Fruit fly (Drosophila melanogaster) whole organism, embryonic: Measurements from ENCODE around the gene CG15767.

Experiments
- Bgb ChIP-seq: fragments of 200-800 bp; sonication (Bioruptor generic); IDR thresholded peaks from 2 replicates; pipeline ENCODE4 v1.3.6; 2022; ENCODE audit warnings: missing biosample characterization, missing genetic modification characterization; ENCODE audit not compliant: partially characterized antibody
- C15 ChIP-seq: fragments of 200-800 bp; sonication (Bioruptor generic); IDR thresholded peaks from 3 replicates; pipeline ENCODE4 v1.3.6; 2022; ENCODE audit warnings: missing biosample characterization, missing genetic modification characterization
- CG10274 ChIP-seq: fragments of 200-800 bp; sonication (Bioruptor generic); optimal IDR thresholded peaks from 3 replicates; lab custom pipeline; 2017; ENCODE audit warnings: missing biosample characterization, mild to moderate bottlenecking, missing genetic modification characterization
- CG10565 ChIP-seq: fragments of 200-800 bp; sonication (Bioruptor generic); optimal IDR thresholded peaks from 3 replicates; lab custom pipeline; 2016; ENCODE audit warnings: missing biosample characterization, mild to moderate bottlenecking, missing genetic modification characterization
- CG11093 ChIP-seq: fragments of 200-800 bp; sonication (Bioruptor generic); IDR thresholded peaks from 3 replicates; pipeline ENCODE4 v1.3.6; 2022; ENCODE audit warnings: missing biosample characterization, missing genetic modification characterization
- CG11398 ChIP-seq: fragments of 200-800 bp; sonication (Bioruptor generic); optimal IDR thresholded peaks from 2 replicates; lab custom pipeline; 2016; ENCODE audit warnings: missing biosample characterization, missing genetic modification characterization
- CG1603 ChIP-seq: fragments of 200-800 bp; sonication (Bioruptor generic); optimal IDR thresholded peaks from 2 replicates; lab custom pipeline; 2019; ENCODE audit warnings: missing biosample characterization, mild to moderate bottlenecking, missing genetic modification characterization, moderate library complexity
- CG17186 ChIP-seq: fragments of 200-800 bp; sonication (Bioruptor generic); optimal IDR thresholded peaks from 3 replicates; lab custom pipeline; 2017; ENCODE audit warnings: missing biosample characterization, missing genetic modification reagents, missing genetic modification characterization
- CG2202 ChIP-seq: fragments of 200-800 bp; sonication (Bioruptor generic); optimal IDR thresholded peaks from 2 replicates; lab custom pipeline; 2018; ENCODE audit warnings: missing biosample characterization, mild to moderate bottlenecking, missing genetic modification characterization
- CG31224 ChIP-seq: fragments of 200-800 bp; sonication (Bioruptor generic); IDR thresholded peaks from 2 replicates; pipeline ENCODE4 v1.3.6; 2022; ENCODE audit warnings: missing biosample characterization, missing genetic modification characterization
- CG32532 ChIP-seq: fragments of 200-800 bp; sonication (Bioruptor generic); IDR thresholded peaks from 2 replicates; pipeline ENCODE4 v1.3.6; 2022; ENCODE audit warnings: missing biosample characterization, missing genetic modification characterization
- CG4707 ChIP-seq: fragments of 200-800 bp; sonication (Bioruptor generic); optimal IDR thresholded peaks from 2 replicates; lab custom pipeline; 2018; ENCODE audit warnings: missing biosample characterization, mild to moderate bottlenecking, missing genetic modification characterization, moderate library complexity
- CG4730 ChIP-seq: fragments of 200-800 bp; sonication (Bioruptor generic); IDR thresholded peaks from 2 replicates; pipeline ENCODE4 v1.3.6; 2022; ENCODE audit warnings: missing biosample characterization, missing genetic modification characterization
- CG8944 ChIP-seq: fragments of 200-800 bp; sonication (Bioruptor generic); optimal IDR thresholded peaks from 3 replicates; lab custom pipeline; 2016; ENCODE audit warnings: missing biosample characterization, missing genetic modification characterization
- CG9932 ChIP-seq: fragments of 200-800 bp; sonication (Bioruptor generic); IDR thresholded peaks from 2 replicates; pipeline ENCODE4 v1.3.6; 2022; ENCODE audit warnings: missing biosample characterization, missing genetic modification characterization
- CTCF ChIP-seq: fragments of 200-800 bp; sonication (Bioruptor generic); optimal IDR thresholded peaks from 2 replicates; lab custom pipeline; 2017; ENCODE audit warnings: missing biosample characterization, mild to moderate bottlenecking, missing genetic modification characterization, moderate library complexity
- Chrac-16 ChIP-seq: fragments of 200-800 bp; sonication (Bioruptor generic); optimal IDR thresholded peaks from 3 replicates; lab custom pipeline; 2016; ENCODE audit warnings: missing biosample characterization, missing genetic modification characterization
- D ChIP-seq, 2 experiments: fragments of 200-800 bp in 1 of 2; fragments of >200 bp in 1 of 2; sonication (Bioruptor generic) in 1 of 2; optimal IDR thresholded peaks; 2 replicates in 1 of 2; 3 replicates in 1 of 2; lab custom pipeline; 2017; ENCODE audit warnings: mild to moderate bottlenecking in 1 of 2, missing biosample characterization in 1 of 2, missing genetic modification characterization in 1 of 2, missing genetic modification reagents in 1 of 2
- Ets65A ChIP-seq: fragments of 200-800 bp; sonication (Bioruptor generic); peaks from one replicate; lab custom pipeline; 2016; ENCODE audit warnings: missing biosample characterization, missing genetic modification characterization
- Hr51 ChIP-seq, 2 experiments: fragments of 200-800 bp; sonication (Bioruptor generic); optimal IDR thresholded peaks; 2 replicates in 1 of 2; 3 replicates in 1 of 2; lab custom pipeline; 2016 to 2018; ENCODE audit warnings: missing biosample characterization in 2 of 2, missing genetic modification characterization in 2 of 2, mild to moderate bottlenecking in 1 of 2, moderate library complexity in 1 of 2
- MTF-1 ChIP-seq: fragments of 200-800 bp; sonication (Bioruptor generic); optimal IDR thresholded peaks from 2 replicates; lab custom pipeline; 2018; ENCODE audit warnings: missing biosample characterization, mild to moderate bottlenecking, missing genetic modification characterization, borderline replicate concordance
- Max ChIP-seq: fragments of 200-800 bp; sonication (Bioruptor generic); optimal IDR thresholded peaks from 2 replicates; lab custom pipeline; 2016; ENCODE audit warnings: missing biosample characterization, mild to moderate bottlenecking, missing genetic modification characterization
- NC2β ChIP-seq: fragments of 200-800 bp; sonication (Bioruptor generic); optimal IDR thresholded peaks from 2 replicates; lab custom pipeline; 2016; ENCODE audit warnings: missing biosample characterization, missing genetic modification characterization
- NFAT ChIP-seq: fragments of 200-800 bp; sonication (Bioruptor generic); IDR thresholded peaks from 2 replicates; pipeline ENCODE4 v1.3.6; 2022; ENCODE audit warnings: missing biosample characterization, missing genetic modification characterization
- Ptx1 ChIP-seq: fragments of 200-800 bp; sonication (Bioruptor generic); IDR thresholded peaks from 2 replicates; pipeline ENCODE4 v1.3.6; 2022; ENCODE audit warnings: missing biosample characterization, missing genetic modification characterization
- Stat92E ChIP-seq, 3 experiments: fragments of >200 bp in 2 of 3; fragments of 200-800 bp in 1 of 3; sonication (Bioruptor generic) in 1 of 3; optimal IDR thresholded peaks; 2 replicates each; lab custom pipeline; 2017 to 2019; ENCODE audit warnings: missing biosample characterization in 3 of 3, missing genetic modification characterization in 3 of 3, mild to moderate bottlenecking in 1 of 3, moderate library complexity in 1 of 3
- ase ChIP-seq: fragments of 200-800 bp; sonication (Bioruptor generic); IDR thresholded peaks from 3 replicates; pipeline ENCODE4 v1.3.6; 2022; ENCODE audit warnings: missing biosample characterization, missing genetic modification characterization
- btn ChIP-seq: fragments of 200-800 bp; sonication (Bioruptor generic); optimal IDR thresholded peaks from 2 replicates; lab custom pipeline; 2016; ENCODE audit warnings: missing biosample characterization, missing genetic modification characterization
- ci ChIP-seq: fragments of 200-800 bp; sonication (Bioruptor generic); IDR thresholded peaks from 3 replicates; pipeline ENCODE4 v1.3.6; 2022; ENCODE audit warnings: missing biosample characterization, missing genetic modification characterization
- dimm ChIP-seq: fragments of 200-800 bp; sonication (Bioruptor generic); IDR thresholded peaks from 2 replicates; pipeline ENCODE4 v1.3.6; 2022; ENCODE audit warnings: missing biosample characterization, missing genetic modification characterization
- dmrt99B ChIP-seq: fragments of 200-800 bp; sonication (Bioruptor generic); optimal IDR thresholded peaks from 2 replicates; lab custom pipeline; 2018; ENCODE audit warnings: missing biosample characterization, mild to moderate bottlenecking, missing genetic modification characterization, moderate library complexity
- ems ChIP-seq: fragments of 200-800 bp; sonication (Bioruptor generic); optimal IDR thresholded peaks from 3 replicates; lab custom pipeline; 2016; ENCODE audit warnings: missing biosample characterization, missing genetic modification characterization
- gcm2 ChIP-seq: fragments of 200-800 bp; sonication (Bioruptor generic); optimal IDR thresholded peaks from 2 replicates; lab custom pipeline; 2016; ENCODE audit warnings: missing biosample characterization, missing genetic modification characterization
- gem ChIP-seq: fragments of 200-800 bp; sonication (Bioruptor generic); optimal IDR thresholded peaks from 2 replicates; lab custom pipeline; 2019; ENCODE audit warnings: missing biosample characterization, mild to moderate bottlenecking, missing genetic modification characterization, moderate library complexity
- hb ChIP-seq: fragments of 200-800 bp; sonication (Bioruptor generic); IDR thresholded peaks from 3 replicates; pipeline ENCODE4 v1.3.6; 2022; ENCODE audit warnings: missing biosample characterization, missing genetic modification characterization; ENCODE audit not compliant: partially characterized antibody
- jigr1 ChIP-seq: fragments of 200-800 bp; sonication (Bioruptor generic); IDR thresholded peaks from 3 replicates; pipeline ENCODE4 v1.3.6; 2022; ENCODE audit warnings: missing biosample characterization, missing genetic modification characterization
- knrl ChIP-seq: fragments of 200-800 bp; sonication (Bioruptor generic); IDR thresholded peaks from 3 replicates; pipeline ENCODE4 v1.3.6; 2022; ENCODE audit warnings: missing biosample characterization, missing genetic modification characterization; ENCODE audit not compliant: partially characterized antibody
- mam ChIP-seq: fragments of 200-800 bp; sonication (Bioruptor generic); optimal IDR thresholded peaks from 3 replicates; lab custom pipeline; 2016; ENCODE audit warnings: missing biosample characterization, missing genetic modification characterization
- nerfin-1 ChIP-seq: fragments of 200-800 bp; sonication (Bioruptor generic); optimal IDR thresholded peaks from 3 replicates; lab custom pipeline; 2019; ENCODE audit warnings: missing biosample characterization, mild to moderate bottlenecking, missing genetic modification characterization, moderate library complexity
- org-1 ChIP-seq: fragments of 200-800 bp; sonication (Bioruptor generic); optimal IDR thresholded peaks from 2 replicates; lab custom pipeline; 2017; ENCODE audit warnings: missing biosample characterization, missing genetic modification characterization
- phol ChIP-seq: fragments of 200-800 bp; sonication (Bioruptor generic); optimal IDR thresholded peaks from 3 replicates; lab custom pipeline; 2018; ENCODE audit warnings: missing biosample characterization, mild to moderate bottlenecking, missing genetic modification characterization, moderate library complexity
- sob ChIP-seq: fragments of 200-800 bp; sonication (Bioruptor generic); IDR thresholded peaks from 2 replicates; pipeline ENCODE4 v1.3.6; 2022; ENCODE audit warnings: missing biosample characterization, missing genetic modification characterization
- stwl ChIP-seq: fragments of 200-800 bp; sonication (Bioruptor generic); optimal IDR thresholded peaks from 3 replicates; lab custom pipeline; 2018; ENCODE audit warnings: missing biosample characterization, mild to moderate bottlenecking, missing genetic modification characterization, moderate library complexity
- wdn ChIP-seq: fragments of 200-800 bp; sonication (Bioruptor generic); IDR thresholded peaks from 2 replicates; pipeline ENCODE4 v1.3.6; 2022; ENCODE audit warnings: missing biosample characterization, missing genetic modification characterization
- zf30C ChIP-seq: fragments of 200-800 bp; sonication (Bioruptor generic); optimal IDR thresholded peaks from 3 replicates; lab custom pipeline; 2018; ENCODE audit warnings: missing biosample characterization, mild to moderate bottlenecking, missing genetic modification characterization

The CG15767 gene

DNA sequence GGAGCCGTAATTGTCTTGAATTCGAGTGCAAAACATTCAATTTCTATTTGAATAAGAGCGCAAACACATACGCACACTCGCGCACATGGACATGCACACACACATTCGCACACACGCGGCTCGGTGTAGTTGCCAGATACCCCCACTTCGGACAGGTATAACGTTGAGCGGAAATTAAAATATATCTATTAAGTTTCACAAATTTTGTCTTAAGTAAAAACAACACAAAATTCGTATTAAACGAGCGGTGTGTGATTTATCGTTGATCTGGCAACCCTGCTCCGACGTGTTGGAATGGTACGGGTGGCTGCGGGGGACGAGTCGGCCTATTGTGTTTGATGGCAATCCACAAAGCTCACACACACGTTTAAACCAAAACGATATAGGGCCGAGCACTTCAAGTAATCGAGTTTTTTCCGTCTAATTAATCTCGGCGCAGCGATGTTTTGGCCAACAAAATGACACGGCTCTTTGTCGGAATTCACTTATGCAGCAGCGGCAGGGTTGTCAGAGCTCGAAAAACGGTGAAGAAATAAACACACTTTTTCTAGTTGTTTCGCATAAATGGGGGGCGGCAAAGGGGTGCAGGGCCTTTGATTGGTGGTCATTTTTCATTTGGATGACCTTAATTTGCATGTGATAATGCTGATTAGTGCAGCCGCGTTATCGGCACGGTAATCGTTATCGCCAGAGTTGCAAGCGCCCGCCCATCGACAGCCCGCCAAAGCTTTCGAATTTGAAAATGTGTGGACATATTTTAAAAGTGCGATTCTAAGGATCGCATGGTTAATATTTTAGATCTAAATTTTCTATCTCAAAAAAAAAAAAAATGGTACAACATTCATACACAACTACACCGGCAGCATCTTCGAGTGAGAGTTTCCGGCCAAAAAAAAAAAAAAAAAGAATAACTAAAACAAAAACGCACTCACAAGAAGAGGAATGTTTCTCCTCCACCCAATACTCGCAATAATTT, 43.2 kb upstream of the CG15767 start (continued):
- peak; percentile 57 to 72 for TF ChIP-seq Hr51 (GFP tag; optimal IDR thresholded peaks at IDR 0.05; lab: Kevin White, UChicago)
- TF ChIP-seq hb = no peak
- TF ChIP-seq D (optimal IDR thresholded peaks at IDR 0.05; lab: Kevin White, UChicago) = no peak
- TF ChIP-seq D (GFP tag; optimal IDR thresholded peaks at IDR 0.05; lab: Kevin White, UChicago) = peak; percentile 70
- TF ChIP-seq Bgb (GFP tag; lab: Robert Waterston, UW) = peak; percentile 25; the same call in 1 of the 2 replicates
- TF ChIP-seq org-1 (GFP tag; lab: Kevin White, UChicago) = peak; percentile 66
- TF ChIP-seq CG11398 (GFP tag; lab: Kevin White, UChicago) = no peak
- peak; percentile 60 for TF ChIP-seq CG4730 (GFP tag; lab: Robert Waterston, UW)
- TF ChIP-seq ase (GFP tag; lab: Robert Waterston, UW) = peak; percentile 70; the same call in 2 of the 3 replicates
- no peak for TF ChIP-seq Stat92E (GFP tag; optimal IDR thresholded peaks at IDR 0.05; lab: Kevin White, UChicago)
- peak; percentile 57 for TF ChIP-seq Chrac-16 (GFP tag; lab: Kevin White, UChicago)
- peak; percentile 78 for TF ChIP-seq sob (GFP tag; lab: Robert Waterston, UW)
- TF ChIP-seq ci (GFP tag; lab: Robert Waterston, UW) = peak; percentile 91
- TF ChIP-seq CG2202 (tag; lab: Kevin White, UChicago) = peak; percentile 37
- TF ChIP-seq CG1603 = peak; percentile 86
- no peak for TF ChIP-seq jigr1
- peak; percentile 56 for TF ChIP-seq CG31224
- TF ChIP-seq C15 = no peak
- TF ChIP-seq wdn (GFP tag; lab: Robert Waterston, UW) = peak; percentile 70
- TF ChIP-seq CG9932 (GFP tag; lab: Robert Waterston, UW) = peak; percentile 83
- no peak for TF ChIP-seq CG10565
- TF ChIP-seq, all 482 proteins: peak for 361

DNA sequence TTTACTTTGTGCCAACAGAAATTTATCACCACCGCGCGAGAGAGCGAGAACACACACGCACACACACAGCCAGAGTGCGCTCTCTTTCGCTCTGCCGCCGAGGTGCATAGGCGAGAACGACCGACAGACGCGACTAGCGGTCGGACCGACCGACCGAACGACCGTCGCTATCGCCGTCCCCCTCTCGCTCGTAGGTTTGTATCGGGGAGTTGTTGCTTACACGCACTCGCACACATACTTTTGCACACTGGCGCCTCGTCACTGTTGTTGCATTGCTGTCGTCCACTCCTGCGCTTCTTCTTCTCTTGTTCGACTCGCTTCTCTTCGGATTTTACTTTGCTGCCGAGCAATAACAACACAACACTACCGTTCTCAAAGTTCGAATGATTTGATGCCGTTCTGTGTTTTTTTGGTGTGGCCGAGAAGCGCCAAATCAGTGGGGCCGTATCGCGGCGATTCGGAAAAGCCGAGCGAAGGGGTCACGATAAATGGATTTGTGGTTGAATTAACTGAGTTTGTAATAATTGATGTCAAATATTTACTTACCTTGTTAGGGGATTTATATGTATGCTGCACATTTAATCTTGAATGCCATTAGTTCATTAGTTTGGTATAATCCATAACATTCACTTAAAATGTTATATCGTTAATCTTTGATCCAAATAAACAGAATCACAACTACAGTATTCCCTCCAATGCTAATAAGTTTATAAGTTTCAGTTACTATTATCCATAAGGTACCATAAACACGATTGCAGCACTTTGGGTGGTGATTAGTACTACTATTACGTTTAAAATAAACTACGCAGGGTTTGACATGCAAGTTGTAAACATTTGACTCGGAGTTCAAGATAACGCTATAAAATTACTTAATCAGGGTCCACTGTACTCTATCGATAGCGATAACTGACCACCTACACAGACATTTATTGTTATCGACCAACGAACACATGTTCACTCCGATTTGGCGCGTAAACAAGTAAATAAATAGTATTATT, 42.1 kb upstream of the CG15767 start, which contains the start of the genes IntS6 and Rtel1:
TSS of gene IntS6 (minus strand) at position 391 of the 998 bp plus-strand sequence.
TSS of gene Rtel1 (plus strand) at position 884 of the 998 bp plus-strand sequence.
- TF ChIP-seq MTF-1 = peak; percentile 83
- peak; percentile 77 for TF ChIP-seq NC2β (GFP tag; lab: Kevin White, UChicago)
- peak; percentile 90 for TF ChIP-seq ems (GFP tag; lab: Kevin White, UChicago)
- no peak for TF ChIP-seq stwl (tag; lab: Kevin White, UChicago)
- TF ChIP-seq CG32532 (GFP tag; lab: Robert Waterston, UW) = peak; percentile 93
- TF ChIP-seq Ets65A (GFP tag; lab: Kevin White, UChicago) = peak; percentile 97
- peak; percentile 85 for TF ChIP-seq NFAT (GFP tag; lab: Robert Waterston, UW)
- TF ChIP-seq CG1603 = peak; percentile 91
- no peak for TF ChIP-seq gcm2
- TF ChIP-seq knrl = no peak; the same call in 2 of the 3 replicates
- TF ChIP-seq zf30C (GFP tag; lab: Kevin White, UChicago) = no peak
- TF ChIP-seq btn (GFP tag; lab: Kevin White, UChicago) = peak; percentile 76
- peak; percentile 93 for TF ChIP-seq gem (tag; lab: Kevin White, UChicago)
- peak; percentile 96 for TF ChIP-seq mam (GFP tag; lab: Kevin White, UChicago)
- peak; percentile 89 for TF ChIP-seq phol (tag; lab: Kevin White, UChicago)
- peak; percentile 89 for TF ChIP-seq CG11093 (GFP tag; lab: Robert Waterston, UW)
- TF ChIP-seq Ptx1 (GFP tag; lab: Robert Waterston, UW) = peak; percentile 94
- peak; percentile 87 for TF ChIP-seq Max (GFP tag; lab: Kevin White, UChicago)
- peak; percentile 90 for TF ChIP-seq dmrt99B
- peak in 1 of 3 experiments; percentile 38 for TF ChIP-seq Stat92E (GFP tag; optimal IDR thresholded peaks at IDR 0.05; lab: Kevin White, UChicago)
- peak; percentile 80 for TF ChIP-seq nerfin-1 (tag; lab: Kevin White, UChicago)
- peak; percentile 70 for TF ChIP-seq CG10274 (GFP tag; lab: Kevin White, UChicago)
- TF ChIP-seq CTCF (GFP tag; lab: Kevin White, UChicago) = peak; percentile 38
- peak; percentile 81 for TF ChIP-seq CG4707 (GFP tag; lab: Kevin White, UChicago)
- peak; percentile 76 for TF ChIP-seq CG17186 (GFP tag; lab: Kevin White, UChicago)
- peak; percentile 21; the same call in 1 of the 2 replicates for TF ChIP-seq dimm (GFP tag; lab: Robert Waterston, UW)
- peak; percentile 92 for TF ChIP-seq CG8944 (GFP tag; lab: Kevin White, UChicago)
